Fruit fly (Drosophila melanogaster) whole organism, prepupa: ENCODE data around the gene Ets96B.
A peak's percentile ranks its signal among the peaks of the same experiment; 100 is the strongest.

Experiments
- Blimp-1 ChIP-seq: fragments of 200-800 bp; sonication (Bioruptor generic); optimal IDR thresholded peaks from 3 replicates; lab custom pipeline; 2017; ENCODE audit warnings: missing biosample characterization, missing genetic modification characterization, mild to moderate bottlenecking, moderate library complexity, missing genetic modification reagents
- CG10669 ChIP-seq: fragments of 200-800 bp; sonication (Bioruptor generic); optimal IDR thresholded peaks from 3 replicates; lab custom pipeline; 2018; ENCODE audit warnings: missing biosample characterization, mild to moderate bottlenecking, missing genetic modification characterization, moderate library complexity
- CG11294 ChIP-seq: fragments of 200-800 bp; sonication (Bioruptor generic); IDR thresholded peaks from 2 replicates; pipeline ENCODE4 v1.3.6; 2022; ENCODE audit warnings: missing biosample characterization, missing genetic modification characterization
- CG11762 ChIP-seq: fragments of 200-800 bp; sonication (Bioruptor generic); optimal IDR thresholded peaks from 3 replicates; lab custom pipeline; 2016; ENCODE audit warnings: missing biosample characterization, missing genetic modification characterization; ENCODE audit not compliant: insufficient read depth
- CG11902 ChIP-seq: fragments of 200-800 bp; sonication (Bioruptor generic); optimal IDR thresholded peaks from 3 replicates; lab custom pipeline; 2016; ENCODE audit warnings: missing biosample characterization, missing genetic modification characterization
- CG15336 ChIP-seq: fragments of 200-800 bp; sonication (Bioruptor generic); IDR thresholded peaks from 2 replicates; pipeline ENCODE4 v1.3.6; 2022; ENCODE audit warnings: missing biosample characterization, missing genetic modification characterization
- CG1621 ChIP-seq: fragments of 200-800 bp; sonication (Bioruptor generic); optimal IDR thresholded peaks from 3 replicates; lab custom pipeline; 2018; ENCODE audit warnings: missing biosample characterization, mild to moderate bottlenecking, missing genetic modification characterization
- CG16779 ChIP-seq: fragments of 200-800 bp; sonication (Bioruptor generic); optimal IDR thresholded peaks from 3 replicates; lab custom pipeline; 2017; ENCODE audit warnings: missing biosample characterization, mild to moderate bottlenecking, missing genetic modification characterization
- CG3032 ChIP-seq: fragments of 200-800 bp; optimal IDR thresholded peaks from 2 replicates; lab custom pipeline; 2019; ENCODE audit warnings: missing biosample characterization, mild to moderate bottlenecking, missing genetic modification characterization, moderate library complexity
- CG31627 ChIP-seq: fragments of 200-800 bp; sonication (Bioruptor generic); optimal IDR thresholded peaks from 3 replicates; lab custom pipeline; 2016; ENCODE audit warnings: missing biosample characterization, missing genetic modification characterization
- CG34406 ChIP-seq: fragments of 200-800 bp; sonication (Bioruptor generic); optimal IDR thresholded peaks from 3 replicates; lab custom pipeline; 2016; ENCODE audit warnings: missing biosample characterization, missing genetic modification characterization
- CG4318 ChIP-seq: fragments of 200-800 bp; sonication (Bioruptor generic); optimal IDR thresholded peaks from 3 replicates; lab custom pipeline; 2017; ENCODE audit warnings: missing biosample characterization, mild to moderate bottlenecking, missing genetic modification characterization
- CG6276 ChIP-seq: fragments of 200-800 bp; sonication (Bioruptor generic); optimal IDR thresholded peaks from 2 replicates; lab custom pipeline; 2017; ENCODE audit warnings: missing biosample characterization, mild to moderate bottlenecking, missing genetic modification characterization
- CG6808 ChIP-seq: fragments of 200-800 bp; sonication (Bioruptor generic); optimal IDR thresholded peaks from 3 replicates; lab custom pipeline; 2017; ENCODE audit warnings: missing biosample characterization, missing genetic modification characterization, mild to moderate bottlenecking, moderate library complexity, missing genetic modification reagents
- CG7368 ChIP-seq: fragments of 200-800 bp; sonication (Bioruptor generic); optimal IDR thresholded peaks from 3 replicates; lab custom pipeline; 2016; ENCODE audit warnings: missing biosample characterization, missing genetic modification characterization
- CG8119 ChIP-seq: fragments of 200-800 bp; sonication (Bioruptor generic); IDR thresholded peaks from 3 replicates; pipeline ENCODE4 v1.3.6; 2022; ENCODE audit warnings: missing biosample characterization, missing genetic modification characterization
- CG8319 ChIP-seq: fragments of 200-800 bp; sonication (Bioruptor generic); optimal IDR thresholded peaks from 3 replicates; lab custom pipeline; 2016; ENCODE audit warnings: missing biosample characterization, missing genetic modification characterization
- Eip75B ChIP-seq: fragments of 200-800 bp; sonication (Bioruptor generic); optimal IDR thresholded peaks from 3 replicates; lab custom pipeline; 2016; ENCODE audit warnings: missing biosample characterization, missing genetic modification characterization
- Eip78C ChIP-seq: fragments of 200-800 bp; sonication (Bioruptor generic); peaks from one replicate; lab custom pipeline; 2016; ENCODE audit warnings: missing biosample characterization, missing genetic modification characterization
- Ets21C ChIP-seq: fragments of 200-800 bp; sonication (Bioruptor generic); optimal IDR thresholded peaks from 3 replicates; lab custom pipeline; 2016; ENCODE audit warnings: missing biosample characterization, missing genetic modification characterization
- Ets96B ChIP-seq: fragments of 200-800 bp; optimal IDR thresholded peaks from 2 replicates; lab custom pipeline; 2019; ENCODE audit warnings: missing biosample characterization, mild to moderate bottlenecking, missing genetic modification characterization, moderate library complexity
- Hr38 ChIP-seq: sonication (Bioruptor generic); optimal IDR thresholded peaks from 2 replicates; lab custom pipeline; 2016; ENCODE audit warnings: missing biosample characterization, missing genetic modification characterization
- Hr4 ChIP-seq: fragments of 200-800 bp; sonication (Bioruptor generic); optimal IDR thresholded peaks from 3 replicates; lab custom pipeline; 2016; ENCODE audit warnings: missing biosample characterization, missing genetic modification characterization
- Lpt ChIP-seq: fragments of 200-800 bp; sonication (Bioruptor generic); optimal IDR thresholded peaks from 3 replicates; lab custom pipeline; 2016; ENCODE audit warnings: missing biosample characterization, missing genetic modification characterization
- OdsH ChIP-seq: fragments of 200-800 bp; sonication (Bioruptor generic); optimal IDR thresholded peaks from 3 replicates; lab custom pipeline; 2016; ENCODE audit warnings: missing biosample characterization, missing genetic modification characterization
- Smox ChIP-seq: fragments of 200-800 bp; sonication (Bioruptor generic); optimal IDR thresholded peaks from 3 replicates; lab custom pipeline; 2016; ENCODE audit warnings: missing biosample characterization, missing genetic modification characterization
- Sox102F ChIP-seq: fragments of 200-800 bp; sonication (Bioruptor generic); optimal IDR thresholded peaks from 2 replicates; lab custom pipeline; 2016; ENCODE audit warnings: missing biosample characterization, mild to moderate bottlenecking, missing genetic modification characterization
- dsx ChIP-seq: fragments of 200-800 bp; optimal IDR thresholded peaks from 3 replicates; lab custom pipeline; 2019; ENCODE audit warnings: missing biosample characterization, mild to moderate bottlenecking, missing genetic modification characterization, moderate library complexity; ENCODE audit not compliant: poor library complexity, severe bottlenecking
- esn ChIP-seq: fragments of 200-800 bp; sonication (Bioruptor generic); optimal IDR thresholded peaks from 2 replicates; lab custom pipeline; 2016; ENCODE audit warnings: missing biosample characterization, mild to moderate bottlenecking, missing genetic modification characterization, moderate library complexity
- fd59A ChIP-seq: fragments of 200-800 bp; sonication (Bioruptor generic); optimal IDR thresholded peaks from 2 replicates; lab custom pipeline; 2017; ENCODE audit warnings: missing biosample characterization, mild to moderate bottlenecking, missing genetic modification characterization, missing genetic modification reagents
- fd85E ChIP-seq: fragments of 200-800 bp; sonication (Bioruptor generic); optimal IDR thresholded peaks from 3 replicates; lab custom pipeline; 2016; ENCODE audit warnings: missing biosample characterization, missing genetic modification characterization
- fkh ChIP-seq: fragments of 200-800 bp; sonication (Bioruptor generic); optimal IDR thresholded peaks from 3 replicates; lab custom pipeline; 2017; ENCODE audit warnings: missing biosample characterization, mild to moderate bottlenecking, missing genetic modification characterization, moderate library complexity
- pdm3 ChIP-seq: fragments of 200-800 bp; sonication (Bioruptor generic); optimal IDR thresholded peaks from 3 replicates; lab custom pipeline; 2016; ENCODE audit warnings: missing biosample characterization, missing genetic modification characterization
- spab ChIP-seq: fragments of 200-800 bp; sonication (Bioruptor generic); optimal IDR thresholded peaks from 2 replicates; lab custom pipeline; 2017; ENCODE audit warnings: missing biosample characterization, mild to moderate bottlenecking, missing genetic modification characterization, missing genetic modification reagents
- ss ChIP-seq, 2 experiments: fragments of 200-800 bp; sonication (Bioruptor generic); optimal IDR thresholded peaks; 2 replicates in 1 of 2; 3 replicates in 1 of 2; lab custom pipeline; 2017 to 2018; ENCODE audit warnings: mild to moderate bottlenecking in 2 of 2, missing biosample characterization in 2 of 2, missing genetic modification characterization in 2 of 2, moderate library complexity in 1 of 2
- svp ChIP-seq: fragments of 200-800 bp; sonication (Bioruptor generic); peaks from one replicate; lab custom pipeline; 2016; ENCODE audit warnings: missing biosample characterization, missing genetic modification characterization
- vri ChIP-seq: fragments of 200-800 bp; sonication (Bioruptor generic); optimal IDR thresholded peaks from 3 replicates; lab custom pipeline; 2016; ENCODE audit warnings: missing biosample characterization, mild to moderate bottlenecking, missing genetic modification characterization

Ets96B gene

dm6 chr3R:24798595-24798994 lies 10.7 kb downstream of the Ets96B start:
- TF ChIP-seq CG8119 (GFP tag; lab: Robert Waterston, UW) (peak; percentile 34; the same call in 2 of the 3 replicates), fkh (GFP tag; lab: Kevin White, UChicago) (no peak)
- TF ChIP-seq, all 60 proteins: peak for 1

dm6 chr3R:24799503-24799902 lies 11.6 kb downstream of the Ets96B start, which contains the start of gene Ude:
Ude (minus strand) TSS chr3R:24799668.
- TF ChIP-seq vri (GFP tag; lab: Kevin White, UChicago) (peak; percentile 19), fd59A (no peak)

dm6 chr3R:24805048-24805447 lies 17.2 kb downstream of the Ets96B start, which contains the start of gene polybromo:
polybromo (minus strand) TSS chr3R:24805259.
- TF ChIP-seq Hr38 (GFP tag; lab: Kevin White, UChicago) (no peak), Lpt (no peak), fd59A (no peak), CG3032 (tag; lab: Kevin White, UChicago) (no peak), CG11294 (no peak), CG8119 (GFP tag; lab: Robert Waterston, UW) (no peak), esn (no peak), dsx (no peak), spab (GFP tag; lab: Kevin White, UChicago) (no peak), Hr4 (no peak), svp (GFP tag; lab: Kevin White, UChicago) (no peak)

- TF ChIP-seq pdm3 (no peak), Eip75B (GFP tag; lab: Kevin White, UChicago) (no peak), dsx (no peak), fd85E (GFP tag; lab: Kevin White, UChicago) (no peak), CG34406 (GFP tag; lab: Kevin White, UChicago) (no peak), CG15336 (GFP tag; lab: Robert Waterston, UW) (no peak), svp (GFP tag; lab: Kevin White, UChicago) (no peak), ss (GFP tag; optimal IDR thresholded peaks at IDR 0.05; lab: Kevin White, UChicago) (no peak), Ets96B (tag; lab: Kevin White, UChicago) (no peak), CG7368 (no peak), CG1621 (no peak), Lpt (no peak), CG10669 (GFP tag; lab: Kevin White, UChicago) (no peak), fkh (GFP tag; lab: Kevin White, UChicago) (no peak), CG11762 (GFP tag; lab: Kevin White, UChicago) (no peak), Sox102F (GFP tag; lab: Kevin White, UChicago) (no peak), Smox (GFP tag; lab: Kevin White, UChicago) (no peak), Eip78C (GFP tag; lab: Kevin White, UChicago) (no peak)
Observed at dm6 chr3R:24807321-24807720, 19.5 kb downstream of the Ets96B start, which contains the start of gene CG6980. CG6980 (plus strand) TSS chr3R:24807621.

dm6 chr3R:24809576-24810279 lies 21.9 kb downstream of the Ets96B start:
- peak; percentile 87 for TF ChIP-seq fkh (GFP tag; lab: Kevin White, UChicago)
- TF ChIP-seq vri (GFP tag; lab: Kevin White, UChicago): peak; percentile 65
- no peak for TF ChIP-seq Hr4
- TF ChIP-seq CG11762 (GFP tag; lab: Kevin White, UChicago): no peak

dm6 chr3R:24810844-24811625 lies 23.2 kb downstream of the Ets96B start:
- peak; percentile 53 for TF ChIP-seq CG11902
- TF ChIP-seq CG16779: peak; percentile 87
- TF ChIP-seq CG10669 (GFP tag; lab: Kevin White, UChicago): no peak
- peak; percentile 86 for TF ChIP-seq CG31627
- TF ChIP-seq CG15336 (GFP tag; lab: Robert Waterston, UW): peak; percentile 90
- TF ChIP-seq CG8319 (GFP tag; lab: Kevin White, UChicago): peak; percentile 65
- no peak for TF ChIP-seq CG6808 (GFP tag; lab: Kevin White, UChicago)
- peak; percentile 92 for TF ChIP-seq Eip75B (GFP tag; lab: Kevin White, UChicago)
- no peak for TF ChIP-seq OdsH (GFP tag; lab: Kevin White, UChicago)
- TF ChIP-seq Blimp-1 (GFP tag; lab: Kevin White, UChicago): no peak
- TF ChIP-seq CG4318 (GFP tag; lab: Kevin White, UChicago): no peak
- peak; percentile 81 for TF ChIP-seq spab (GFP tag; lab: Kevin White, UChicago)
- peak; percentile 86 for TF ChIP-seq dsx
- TF ChIP-seq esn: peak; percentile 90
- TF ChIP-seq CG11294: peak; percentile 94
- TF ChIP-seq CG3032 (tag; lab: Kevin White, UChicago): peak; percentile 85
- peak; percentile 72 for TF ChIP-seq Ets21C
- TF ChIP-seq CG6276 (GFP tag; lab: Kevin White, UChicago): peak; percentile 85
